Worm (Caenorhabditis elegans) whole organism, L4 larva: ENCODE data around the gene oac-20.

Experiments
- F49E8.2 ChIP-seq: sonication (generic microtip); optimal IDR thresholded peaks from 2 replicates; lab custom pipeline; 2016; ENCODE audit warnings: missing compliant biosample characterization, mild to moderate bottlenecking, missing genetic modification characterization, borderline replicate concordance
- T20F7.1 ChIP-seq: fragments of 200-800 bp; sonication (Bioruptor generic); optimal IDR thresholded peaks from 2 replicates; lab custom pipeline; 2018; ENCODE audit warnings: mild to moderate bottlenecking, missing genetic modification characterization, missing compliant biosample characterization
- Y75B8A.6 ChIP-seq: fragments of 200-800 bp; sonication (Bioruptor generic); IDR thresholded peaks from 2 replicates; pipeline ENCODE4 v1.3.6; 2022; ENCODE audit warnings: missing genetic modification reagents, missing genetic modification characterization, missing compliant biosample characterization
- ZK546.5 ChIP-seq, 2 experiments: sonication (generic microtip); optimal IDR thresholded peaks; 2 replicates each; lab custom pipeline; 2017; ENCODE audit warnings: missing biosample characterization in 2 of 2, missing genetic modification characterization in 2 of 2
- aha-1 ChIP-seq: fragments of 150-350 bp; peaks from one replicate; lab custom pipeline; 2014; ENCODE audit warnings: missing biosample characterization, missing genetic modification characterization
- ama-1 ChIP-seq: fragments of 150-350 bp; optimal IDR thresholded peaks from 2 replicates; lab custom pipeline; 2014; ENCODE audit warnings: inconsistent platforms, mixed read lengths
- ceh-32 ChIP-seq: sonication (generic microtip); optimal IDR thresholded peaks from 2 replicates; lab custom pipeline; 2016; ENCODE audit warnings: mild to moderate bottlenecking, missing genetic modification characterization, missing compliant biosample characterization; ENCODE audit not compliant: poor library complexity
- ceh-44 ChIP-seq: fragments of 200-800 bp; sonication (Bioruptor generic); IDR thresholded peaks from 2 replicates; pipeline ENCODE4 v1.3.6; 2022; ENCODE audit warnings: missing genetic modification reagents, missing genetic modification characterization, missing compliant biosample characterization
- ctbp-1 ChIP-seq: fragments of 200-800 bp; sonication (Bioruptor generic); IDR thresholded peaks from 2 replicates; pipeline ENCODE4 v1.3.6; 2022; ENCODE audit warnings: missing genetic modification reagents, missing genetic modification characterization, missing compliant biosample characterization
- dmd-6 ChIP-seq: fragments of 200-800 bp; sonication (Bioruptor generic); IDR thresholded peaks from 2 replicates; pipeline ENCODE4 v1.3.6; 2022; ENCODE audit warnings: missing genetic modification reagents, missing genetic modification characterization, missing compliant biosample characterization
- dve-1 ChIP-seq: sonication (generic microtip); optimal IDR thresholded peaks from 2 replicates; lab custom pipeline; 2017; ENCODE audit warnings: antibody characterized with exemption, mild to moderate bottlenecking, missing genetic modification characterization, missing compliant biosample characterization; ENCODE audit not compliant: insufficient read depth
- jun-1 ChIP-seq: fragments of 150-350 bp; optimal IDR thresholded peaks from 2 replicates; lab custom pipeline; 2014; ENCODE audit warnings: missing biosample characterization, missing genetic modification reagents, missing genetic modification characterization
- lim-7 ChIP-seq: fragments of 200-800 bp; sonication (Bioruptor generic); IDR thresholded peaks from 2 replicates; pipeline ENCODE4 v1.3.6; 2022; ENCODE audit warnings: missing genetic modification characterization, missing compliant biosample characterization
- lin-15B ChIP-seq: fragments of 150-350 bp; sonication (generic microtip); optimal IDR thresholded peaks from 3 replicates; lab custom pipeline; 2014; ENCODE audit warnings: missing biosample characterization, missing genetic modification characterization
- lin-38 ChIP-seq: fragments of 200-800 bp; sonication (Bioruptor generic); IDR thresholded peaks from 2 replicates; pipeline ENCODE4 v1.3.6; 2022; ENCODE audit warnings: missing genetic modification reagents, missing genetic modification characterization, missing compliant biosample characterization
- lir-3 ChIP-seq: sonication (generic microtip); optimal IDR thresholded peaks from 2 replicates; lab custom pipeline; 2016; ENCODE audit warnings: mild to moderate bottlenecking, missing genetic modification characterization, missing compliant biosample characterization
- mdl-1 ChIP-seq, 2 experiments: fragments of 150-350 bp in 1 of 2; sonication (generic microtip) in 1 of 2; optimal IDR thresholded peaks; 2 replicates each; lab custom pipeline; 2014 to 2017; ENCODE audit warnings: missing biosample characterization in 2 of 2, missing genetic modification characterization in 2 of 2
- nhr-102 ChIP-seq: sonication (generic microtip); optimal IDR thresholded peaks from 2 replicates; lab custom pipeline; 2016; ENCODE audit warnings: mild to moderate bottlenecking, missing genetic modification characterization, moderate library complexity, missing compliant biosample characterization
- nhr-25 ChIP-seq: sonication (generic microtip); optimal IDR thresholded peaks from 2 replicates; lab custom pipeline; 2017; ENCODE audit warnings: missing genetic modification characterization, mild to moderate bottlenecking, missing compliant biosample characterization, antibody characterized with exemption, moderate library complexity, borderline replicate concordance; ENCODE audit not compliant: insufficient read depth
- nhr-42 ChIP-seq: fragments of 200-800 bp; sonication (Bioruptor generic); IDR thresholded peaks from 2 replicates; pipeline ENCODE4 v1.3.6; 2022; ENCODE audit warnings: missing genetic modification characterization, missing compliant biosample characterization
- nhr-6 ChIP-seq: fragments of 150-350 bp; optimal IDR thresholded peaks from 2 replicates; lab custom pipeline; 2014; ENCODE audit warnings: missing biosample characterization, missing genetic modification characterization
- nhr-76 ChIP-seq: fragments of 150-350 bp; optimal IDR thresholded peaks from 2 replicates; lab custom pipeline; 2014; ENCODE audit warnings: missing biosample characterization, missing genetic modification characterization
- pha-4 ChIP-seq, 2 experiments: fragments of 150-350 bp in 1 of 2; fragments of 200-800 bp in 1 of 2; sonication (Bioruptor generic) in 1 of 2; IDR thresholded peaks in 1 of 2; optimal IDR thresholded peaks in 1 of 2; 2 replicates each; pipeline versions ENCODE4 v1.3.6 to Lab custom; 2014 to 2022; ENCODE audit warnings: missing genetic modification characterization in 2 of 2, missing genetic modification reagents in 2 of 2, missing biosample characterization in 1 of 2, missing compliant biosample characterization in 1 of 2
- sdz-12 ChIP-seq: fragments of 200-800 bp; sonication (Bioruptor generic); optimal IDR thresholded peaks from 2 replicates; lab custom pipeline; 2018; ENCODE audit warnings: mild to moderate bottlenecking, missing genetic modification characterization, missing compliant biosample characterization
- skn-1 ChIP-seq: fragments of 150-350 bp; optimal IDR thresholded peaks from 2 replicates; lab custom pipeline; 2014; ENCODE audit warnings: missing biosample characterization, missing genetic modification characterization
- snpc-4 ChIP-seq: fragments of 150-350 bp; optimal IDR thresholded peaks from 2 replicates; lab custom pipeline; 2014; ENCODE audit warnings: missing biosample characterization, missing genetic modification characterization
- unc-130 ChIP-seq: sonication (generic microtip); optimal IDR thresholded peaks from 2 replicates; lab custom pipeline; 2016; ENCODE audit warnings: missing genetic modification reagents, missing genetic modification characterization, missing compliant biosample characterization
- unc-62 ChIP-seq, 3 experiments: fragments of 150-350 bp in 1 of 3; sonication (generic microtip); optimal IDR thresholded peaks in 2 of 3; peaks in 1 of 3; 1 replicate in 1 of 3; 2 replicates in 2 of 3; lab custom pipeline; 2014 to 2017; ENCODE audit warnings: missing biosample characterization in 3 of 3, missing genetic modification characterization in 3 of 3, missing genetic modification reagents in 3 of 3, missing genotype in 1 of 3
- zag-1 ChIP-seq: fragments of 150-350 bp; optimal IDR thresholded peaks from 2 replicates; lab custom pipeline; 2014; ENCODE audit warnings: missing biosample characterization, missing genetic modification characterization
- zfp-3 ChIP-seq: fragments of 200-800 bp; sonication (Bioruptor generic); conservative IDR thresholded peaks from 2 replicates; pipeline ENCODE4 v1.3.6; 2022; ENCODE audit warnings: missing genetic modification reagents, missing genetic modification characterization, missing compliant biosample characterization
- zip-11 ChIP-seq: fragments of 200-800 bp; sonication (Bioruptor generic); IDR thresholded peaks from 2 replicates; pipeline ENCODE4 v1.3.6; 2022; ENCODE audit warnings: missing genetic modification characterization, missing compliant biosample characterization
- zip-2 ChIP-seq: fragments of 150-350 bp; optimal IDR thresholded peaks from 2 replicates; lab custom pipeline; 2014; ENCODE audit warnings: missing biosample characterization, missing genetic modification characterization

The oac-20 gene

DNA sequence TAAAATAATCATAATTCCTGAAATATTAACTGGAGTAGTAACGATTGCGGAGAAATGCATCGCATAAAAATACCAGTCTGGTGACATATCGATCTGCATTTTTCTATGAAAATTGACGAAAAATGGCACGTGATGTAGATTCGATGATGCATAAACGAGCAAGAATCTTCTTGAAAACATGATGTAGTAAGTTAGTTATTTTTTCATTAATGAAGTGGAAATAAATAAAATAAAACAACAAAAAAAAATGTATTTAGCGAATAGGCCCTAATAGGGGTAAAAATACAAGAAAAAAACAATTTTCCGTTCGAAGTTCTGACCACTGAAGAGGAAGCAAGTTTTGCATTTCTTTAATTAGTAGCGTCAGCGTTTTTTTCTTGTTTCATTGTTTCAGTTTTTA lies 13.4 kb upstream of the oac-20 start, which contains the start of gene sri-2:
TSS of gene sri-2 (minus strand) at position 101 of the 400 bp plus-strand sequence.
- TF ChIP-seq pha-4 (GFP tag; IDR thresholded peaks at IDR 0.05; lab: Robert Waterston, UW), result no peak
- no peak for TF ChIP-seq pha-4 (tag; optimal IDR thresholded peaks at IDR 0.05; lab: Kevin White, UChicago)
- peak; percentile 21 for TF ChIP-seq aha-1
- no peak for TF ChIP-seq ctbp-1

- TF ChIP-seq lir-3 (tag; lab: Kevin White, UChicago) (no peak), ama-1 (no peak), nhr-102 (tag; lab: Kevin White, UChicago) (no peak), ZK546.5 (tag; optimal IDR thresholded peaks at IDR 0.05; lab: Kevin White, UChicago) (no peak), unc-130 (GFP tag; lab: Kevin White, UChicago) (no peak), ceh-32 (no peak), ctbp-1 (no peak), sdz-12 (no peak), Y75B8A.6 (GFP tag; lab: Robert Waterston, UW) (no peak)
Measured at ce11 chrV:15967542-15967941, 11.0 kb upstream of the oac-20 start, which contains the start of gene sri-1. sri-1 (minus strand) TSS chrV:15967642.

DNA sequence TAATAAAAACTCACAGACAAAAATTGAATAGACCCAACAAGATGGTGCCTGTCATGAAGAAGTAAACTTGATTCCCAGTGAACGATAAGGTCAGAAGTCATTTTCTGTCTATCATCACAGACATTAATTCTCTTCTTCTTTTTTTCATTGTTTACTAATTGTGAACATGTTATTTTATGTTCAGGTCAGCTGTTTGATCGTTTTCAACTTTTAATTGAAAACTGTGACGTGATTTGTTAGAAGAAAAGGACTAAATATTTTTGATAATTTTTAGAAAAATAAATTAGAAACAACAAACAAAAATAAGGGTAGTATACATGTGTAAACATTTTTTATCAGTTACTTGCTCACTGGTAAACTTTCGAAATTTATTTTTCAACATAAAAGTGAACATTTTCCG lies 8.9 kb upstream of the oac-20 start, which contains the start of gene F36G9.7:
TSS of gene F36G9.7 (minus strand) at position 101 of the 400 bp plus-strand sequence.
- TF ChIP-seq nhr-76 (tag; lab: Kevin White, UChicago), result no peak
- TF ChIP-seq jun-1 (tag; lab: Kevin White, UChicago), result no peak
- TF ChIP-seq lim-7 (GFP tag; lab: Robert Waterston, UW), result no peak
- no peak for TF ChIP-seq zfp-3 (GFP tag; lab: Robert Waterston, UW)
- TF ChIP-seq F49E8.2, result no peak
- no peak for TF ChIP-seq lin-38
- no peak for TF ChIP-seq zag-1 (tag; lab: Kevin White, UChicago)
- no peak for TF ChIP-seq Y75B8A.6 (GFP tag; lab: Robert Waterston, UW)
- TF ChIP-seq ceh-44 (GFP tag; lab: Robert Waterston, UW), result no peak

ce11 chrV:15970820-15971219 lies 7.7 kb upstream of the oac-20 start:
- TF ChIP-seq skn-1 (tag; lab: Kevin White, UChicago), result no peak
- peak in 1 of 2 experiments; percentile 97 for TF ChIP-seq unc-62 (GFP tag; optimal IDR thresholded peaks at IDR 0.05 in 1 of 2; lab: Kevin White, UChicago)
- TF ChIP-seq unc-62 (tag; optimal IDR thresholded peaks at IDR 0.05; lab: Kevin White, UChicago), result no peak

DNA sequence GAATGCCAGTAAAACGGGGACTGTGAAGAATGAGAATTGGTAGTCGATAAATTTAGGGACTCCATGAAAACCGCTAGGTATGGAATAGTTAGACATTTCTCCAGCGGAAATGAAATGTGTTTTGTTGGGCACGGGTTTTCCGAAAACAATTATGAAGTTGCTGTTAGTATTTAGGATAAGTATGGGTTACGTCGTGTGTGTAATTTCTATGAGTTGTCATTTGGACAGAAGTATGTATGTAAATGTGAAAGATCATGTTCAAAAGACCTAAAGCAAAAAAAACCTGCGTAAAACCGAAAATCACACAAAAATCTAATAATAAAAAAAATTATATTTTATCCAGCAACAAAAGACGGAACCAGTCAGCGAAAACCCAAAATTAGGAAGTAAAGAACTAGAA lies 6.0 kb upstream of the oac-20 start, which contains the start of gene sru-23:
TSS of gene sru-23 (minus strand) at position 101 of the 400 bp plus-strand sequence.
- TF ChIP-seq zip-2 (tag; lab: Kevin White, UChicago) (no peak), ctbp-1 (no peak), mdl-1 (tag; optimal IDR thresholded peaks at IDR 0.05; lab: Kevin White, UChicago) (no peak), nhr-6 (tag; lab: Kevin White, UChicago) (no peak), dve-1 (tag; lab: Kevin White, UChicago) (no peak), snpc-4 (tag; lab: Kevin White, UChicago) (no peak), nhr-42 (GFP tag; lab: Robert Waterston, UW) (no peak), T20F7.1 (GFP tag; lab: Kevin White, UChicago) (no peak), nhr-25 (tag; lab: Kevin White, UChicago) (no peak), lin-15B (no peak), nhr-76 (tag; lab: Kevin White, UChicago) (no peak)

- TF ChIP-seq zip-11 (no peak), aha-1 (peak; percentile 4), dmd-6 (GFP tag; lab: Robert Waterston, UW) (no peak)
Measured at ce11 chrV:15974836-15975235, 3.7 kb upstream of the oac-20 start, which contains the start of gene sru-22. sru-22 (minus strand) TSS chrV:15974936.
